Fruit fly (Drosophila melanogaster) whole organism, embryonic: ENCODE data around the gene Tcs6.

ENCODE experiments used
- Atf3 ChIP-seq: fragments of 200-800 bp; sonication (Bioruptor generic); optimal IDR thresholded peaks from 3 replicates; lab custom pipeline; 2016; ENCODE audit warnings: missing biosample characterization, missing genetic modification characterization
- CG10979 ChIP-seq: fragments of 200-800 bp; sonication (Bioruptor generic); optimal IDR thresholded peaks from 2 replicates; lab custom pipeline; 2018; ENCODE audit warnings: missing biosample characterization, mild to moderate bottlenecking, missing genetic modification characterization, moderate library complexity
- CG11093 ChIP-seq: fragments of 200-800 bp; sonication (Bioruptor generic); IDR thresholded peaks from 3 replicates; pipeline ENCODE4 v1.3.6; 2022; ENCODE audit warnings: missing biosample characterization, missing genetic modification characterization
- CG11723 ChIP-seq: fragments of 200-800 bp; sonication (Bioruptor generic); optimal IDR thresholded peaks from 2 replicates; lab custom pipeline; 2017; ENCODE audit warnings: missing biosample characterization, mild to moderate bottlenecking, missing genetic modification characterization
- CG12219 ChIP-seq: fragments of 200-800 bp; sonication (Bioruptor generic); optimal IDR thresholded peaks from 3 replicates; lab custom pipeline; 2018; ENCODE audit warnings: missing biosample characterization, mild to moderate bottlenecking, missing genetic modification characterization
- CG12744 ChIP-seq: fragments of 200-800 bp; sonication (Bioruptor generic); optimal IDR thresholded peaks from 2 replicates; lab custom pipeline; 2016; ENCODE audit warnings: missing biosample characterization, missing genetic modification characterization
- CG13287 ChIP-seq: fragments of 200-800 bp; sonication (Bioruptor generic); IDR thresholded peaks from 2 replicates; pipeline ENCODE4 v1.3.6; 2022; ENCODE audit warnings: missing biosample characterization, missing genetic modification characterization; ENCODE audit not compliant: partially characterized antibody
- CG14441 ChIP-seq: fragments of 200-800 bp; sonication (Bioruptor generic); IDR thresholded peaks from 2 replicates; pipeline ENCODE4 v1.3.6; 2022; ENCODE audit warnings: missing biosample characterization, missing genetic modification characterization
- CG16815 ChIP-seq: fragments of 200-800 bp; sonication (Bioruptor generic); optimal IDR thresholded peaks from 3 replicates; lab custom pipeline; 2017; ENCODE audit warnings: missing biosample characterization, mild to moderate bottlenecking, missing genetic modification characterization
- CG17361 ChIP-seq: fragments of 200-800 bp; sonication (Bioruptor generic); IDR thresholded peaks from 3 replicates; pipeline ENCODE4 v1.3.6; 2022; ENCODE audit warnings: missing biosample characterization, missing genetic modification characterization
- CG17912 ChIP-seq: fragments of 200-800 bp; sonication (Bioruptor generic); optimal IDR thresholded peaks from 2 replicates; lab custom pipeline; 2018; ENCODE audit warnings: missing biosample characterization, mild to moderate bottlenecking, missing genetic modification characterization
- CG2199 ChIP-seq: fragments of 200-800 bp; sonication (Bioruptor generic); IDR thresholded peaks from 3 replicates; pipeline ENCODE4 v1.3.6; 2022; ENCODE audit warnings: missing biosample characterization, missing genetic modification characterization
- CG2712 ChIP-seq: fragments of 200-800 bp; optimal IDR thresholded peaks from 3 replicates; lab custom pipeline; 2019; ENCODE audit warnings: missing biosample characterization, mild to moderate bottlenecking, missing genetic modification characterization, moderate library complexity
- CG2889 ChIP-seq: fragments of 200-800 bp; sonication (Bioruptor generic); IDR thresholded peaks from 3 replicates; pipeline ENCODE4 v1.3.6; 2022; ENCODE audit warnings: missing biosample characterization, missing genetic modification characterization
- CG3163 ChIP-seq: fragments of 200-800 bp; sonication (Bioruptor generic); optimal IDR thresholded peaks from 3 replicates; lab custom pipeline; 2016; ENCODE audit warnings: missing biosample characterization, missing genetic modification characterization
- CG32532 ChIP-seq: fragments of 200-800 bp; sonication (Bioruptor generic); IDR thresholded peaks from 2 replicates; pipeline ENCODE4 v1.3.6; 2022; ENCODE audit warnings: missing biosample characterization, missing genetic modification characterization
- CG32772 ChIP-seq: fragments of 200-800 bp; sonication (Bioruptor generic); IDR thresholded peaks from 2 replicates; pipeline ENCODE4 v1.3.6; 2022; ENCODE audit warnings: missing biosample characterization, missing genetic modification characterization
- CG34224 ChIP-seq: fragments of 200-800 bp; sonication (Bioruptor generic); IDR thresholded peaks from 3 replicates; pipeline ENCODE4 v1.3.6; 2022; ENCODE audit warnings: missing biosample characterization, missing genetic modification characterization; ENCODE audit not compliant: partially characterized antibody
- CG5180 ChIP-seq: fragments of 200-800 bp; sonication (Bioruptor generic); optimal IDR thresholded peaks from 3 replicates; lab custom pipeline; 2017; ENCODE audit warnings: missing biosample characterization, missing genetic modification characterization, mild to moderate bottlenecking, moderate library complexity, missing genetic modification reagents
- CG6854 ChIP-seq: fragments of 200-800 bp; sonication (Bioruptor generic); optimal IDR thresholded peaks from 3 replicates; lab custom pipeline; 2017; ENCODE audit warnings: missing biosample characterization, mild to moderate bottlenecking, missing genetic modification characterization
- CG7987 ChIP-seq: fragments of 200-800 bp; sonication (Bioruptor generic); optimal IDR thresholded peaks from 2 replicates; lab custom pipeline; 2018; ENCODE audit warnings: missing biosample characterization, mild to moderate bottlenecking, missing genetic modification characterization, moderate library complexity
- CG8281 ChIP-seq: fragments of 200-800 bp; sonication (Bioruptor generic); optimal IDR thresholded peaks from 2 replicates; lab custom pipeline; 2018; ENCODE audit warnings: missing biosample characterization, mild to moderate bottlenecking, missing genetic modification characterization, moderate library complexity
- CG8359 ChIP-seq: fragments of 200-800 bp; sonication (Bioruptor generic); optimal IDR thresholded peaks from 2 replicates; lab custom pipeline; 2017; ENCODE audit warnings: missing biosample characterization, mild to moderate bottlenecking, missing genetic modification characterization, borderline replicate concordance
- CG8478 ChIP-seq: fragments of >200 bp; optimal IDR thresholded peaks from 2 replicates; lab custom pipeline; 2018
- CG9797 ChIP-seq: fragments of 200-800 bp; sonication (Bioruptor generic); optimal IDR thresholded peaks from 3 replicates; lab custom pipeline; 2018; ENCODE audit warnings: missing biosample characterization, mild to moderate bottlenecking, missing genetic modification characterization
- CTCF ChIP-seq: fragments of 200-800 bp; sonication (Bioruptor generic); optimal IDR thresholded peaks from 2 replicates; lab custom pipeline; 2017; ENCODE audit warnings: missing biosample characterization, mild to moderate bottlenecking, missing genetic modification characterization, moderate library complexity
- Dad ChIP-seq: fragments of 200-800 bp; sonication (Bioruptor generic); optimal IDR thresholded peaks from 3 replicates; lab custom pipeline; 2016; ENCODE audit warnings: missing biosample characterization, missing genetic modification characterization
- Dll ChIP-seq: fragments of 200-800 bp; sonication (Bioruptor generic); IDR thresholded peaks from 4 replicates; pipeline ENCODE4 v1.3.6; 2022; ENCODE audit warnings: missing biosample characterization, missing genetic modification characterization; ENCODE audit not compliant: partially characterized antibody
- Drgx ChIP-seq: fragments of 200-800 bp; sonication (Bioruptor generic); IDR thresholded peaks from 2 replicates; pipeline ENCODE4 v1.3.6; 2022; ENCODE audit warnings: missing biosample characterization, missing genetic modification characterization
- Lim3 ChIP-seq: fragments of 200-800 bp; sonication (Bioruptor generic); IDR thresholded peaks from 2 replicates; pipeline ENCODE4 v1.3.6; 2022; ENCODE audit warnings: missing biosample characterization, missing genetic modification characterization
- PHDP ChIP-seq: fragments of 200-800 bp; sonication (Bioruptor generic); optimal IDR thresholded peaks from 3 replicates; lab custom pipeline; 2018; ENCODE audit warnings: missing biosample characterization, mild to moderate bottlenecking, missing genetic modification characterization, moderate library complexity
- Scr ChIP-seq: fragments of 200-800 bp; sonication (Bioruptor generic); IDR thresholded peaks from 2 replicates; pipeline ENCODE4 v1.3.6; 2022; ENCODE audit warnings: missing biosample characterization, missing genetic modification characterization; ENCODE audit not compliant: partially characterized antibody
- Sox100B ChIP-seq: fragments of 200-800 bp; sonication (Bioruptor generic); optimal IDR thresholded peaks from 3 replicates; lab custom pipeline; 2018; ENCODE audit warnings: missing biosample characterization, mild to moderate bottlenecking, missing genetic modification characterization
- Stat92E ChIP-seq, 3 experiments: fragments of >200 bp in 2 of 3; fragments of 200-800 bp in 1 of 3; sonication (Bioruptor generic) in 1 of 3; optimal IDR thresholded peaks; 2 replicates each; lab custom pipeline; 2017 to 2019; ENCODE audit warnings: missing biosample characterization in 3 of 3, missing genetic modification characterization in 3 of 3, mild to moderate bottlenecking in 1 of 3, moderate library complexity in 1 of 3
- ac ChIP-seq: fragments of 200-800 bp; sonication (Bioruptor generic); optimal IDR thresholded peaks from 3 replicates; lab custom pipeline; 2017; ENCODE audit warnings: missing biosample characterization, mild to moderate bottlenecking, missing genetic modification characterization
- al ChIP-seq: fragments of 200-800 bp; sonication (Bioruptor generic); IDR thresholded peaks from 2 replicates; pipeline ENCODE4 v1.3.6; 2022; ENCODE audit warnings: missing biosample characterization, missing genetic modification characterization
- crol ChIP-seq: fragments of 200-800 bp; sonication (Bioruptor generic); IDR thresholded peaks from 2 replicates; pipeline ENCODE4 v1.3.6; 2022; ENCODE audit warnings: missing biosample characterization, missing genetic modification characterization
- cwo ChIP-seq: fragments of 200-800 bp; sonication (Bioruptor generic); optimal IDR thresholded peaks from 3 replicates; lab custom pipeline; 2017; ENCODE audit warnings: missing biosample characterization, missing genetic modification characterization, mild to moderate bottlenecking, moderate library complexity, missing genetic modification reagents
- danr ChIP-seq: fragments of 200-800 bp; sonication (Bioruptor generic); IDR thresholded peaks from 2 replicates; pipeline ENCODE4 v1.3.6; 2022; ENCODE audit warnings: missing biosample characterization, missing genetic modification characterization
- jing ChIP-seq: fragments of 200-800 bp; sonication (Bioruptor generic); optimal IDR thresholded peaks from 2 replicates; lab custom pipeline; 2018; ENCODE audit warnings: missing biosample characterization, mild to moderate bottlenecking, missing genetic modification characterization
- klu ChIP-seq: fragments of 200-800 bp; sonication (Bioruptor generic); IDR thresholded peaks from 2 replicates; pipeline ENCODE4 v1.3.6; 2022; ENCODE audit warnings: missing biosample characterization, missing genetic modification characterization
- kni ChIP-seq: fragments of 200-800 bp; sonication (Bioruptor generic); optimal IDR thresholded peaks from 3 replicates; lab custom pipeline; 2017; ENCODE audit warnings: mild to moderate bottlenecking, missing biosample characterization, missing genetic modification reagents, missing genetic modification characterization
- pros ChIP-seq: fragments of 200-800 bp; sonication (Bioruptor generic); optimal IDR thresholded peaks from 3 replicates; lab custom pipeline; 2019; ENCODE audit warnings: missing biosample characterization, mild to moderate bottlenecking, missing genetic modification characterization, moderate library complexity
- ranshi ChIP-seq: fragments of 200-800 bp; sonication (Bioruptor generic); IDR thresholded peaks from 2 replicates; pipeline ENCODE4 v1.3.6; 2022; ENCODE audit warnings: missing biosample characterization, missing genetic modification characterization
- row ChIP-seq: fragments of 200-800 bp; sonication (Bioruptor generic); IDR thresholded peaks from 3 replicates; pipeline ENCODE4 v1.3.6; 2022; ENCODE audit warnings: missing biosample characterization, missing genetic modification characterization
- sim ChIP-seq: fragments of 200-800 bp; sonication (Bioruptor generic); IDR thresholded peaks from 2 replicates; pipeline ENCODE4 v1.3.6; 2022; ENCODE audit warnings: missing biosample characterization, missing genetic modification characterization
- so ChIP-seq: fragments of 200-800 bp; sonication (Bioruptor generic); IDR thresholded peaks from 3 replicates; pipeline ENCODE4 v1.3.6; 2022; ENCODE audit warnings: missing biosample characterization, missing genetic modification characterization
- wdn ChIP-seq: fragments of 200-800 bp; sonication (Bioruptor generic); IDR thresholded peaks from 2 replicates; pipeline ENCODE4 v1.3.6; 2022; ENCODE audit warnings: missing biosample characterization, missing genetic modification characterization
- z ChIP-seq: fragments of 200-800 bp; sonication (Bioruptor generic); IDR thresholded peaks from 3 replicates; pipeline ENCODE4 v1.3.6; 2022; ENCODE audit warnings: missing biosample characterization, missing genetic modification characterization

The Tcs6 gene

dm6 chr3R:26007964-26008868, 49.8 kb downstream of the Tcs6 start (continued):
- TF ChIP-seq CG2199 (peak; percentile 17; the same call in 1 of the 3 replicates), al (GFP tag; lab: Robert Waterston, UW) (no peak), CG16815 (GFP tag; lab: Kevin White, UChicago) (no peak), CG12219 (no peak), Sox100B (GFP tag; lab: Kevin White, UChicago) (no peak), CG34224 (GFP tag; lab: Robert Waterston, UW) (no peak), Stat92E (GFP tag; optimal IDR thresholded peaks at IDR 0.05; lab: Kevin White, UChicago) (no peak), CG9797 (GFP tag; lab: Kevin White, UChicago) (no peak), Lim3 (GFP tag; lab: Robert Waterston, UW) (no peak), Drgx (GFP tag; lab: Robert Waterston, UW) (peak; percentile 54), CG12744 (GFP tag; lab: Kevin White, UChicago) (no peak), CTCF (GFP tag; lab: Kevin White, UChicago) (no peak), klu (GFP tag; lab: Robert Waterston, UW) (no peak), CG8478 (no peak), Scr (GFP tag; lab: Robert Waterston, UW) (0 out of 2 replicates have a peak, but pooled peaks have one; percentile 12), crol (GFP tag; lab: Robert Waterston, UW) (peak; percentile 98), so (GFP tag; lab: Robert Waterston, UW) (0 out of 3 replicates have a peak, but pooled peaks have one; percentile 29), Dad (GFP tag; lab: Kevin White, UChicago) (no peak), CG3163 (no peak), Atf3 (GFP tag; lab: Kevin White, UChicago) (no peak), kni (GFP tag; lab: Kevin White, UChicago) (peak; percentile 69), CG32532 (GFP tag; lab: Robert Waterston, UW) (peak; percentile 33; the same call in 1 of the 2 replicates), ranshi (no peak), danr (GFP tag; lab: Robert Waterston, UW) (no peak), z (GFP tag; lab: Robert Waterston, UW) (no peak), CG5180 (GFP tag; lab: Kevin White, UChicago) (no peak), CG17912 (GFP tag; lab: Kevin White, UChicago) (no peak), CG13287 (GFP tag; lab: Robert Waterston, UW) (0 out of 2 replicates have a peak, but pooled peaks have one; percentile 5), CG7987 (GFP tag; lab: Kevin White, UChicago) (no peak), CG2889 (no peak), CG8359 (GFP tag; lab: Kevin White, UChicago) (no peak), CG6854 (GFP tag; lab: Kevin White, UChicago) (no peak), pros (GFP tag; lab: Kevin White, UChicago) (peak; percentile 82), ac (GFP tag; lab: Kevin White, UChicago) (no peak), CG10979 (tag; lab: Kevin White, UChicago) (no peak), Dll (peak; percentile 27; the same call in 1 of the 4 replicates), CG11723 (GFP tag; lab: Kevin White, UChicago) (no peak), wdn (GFP tag; lab: Robert Waterston, UW) (no peak), CG17361 (GFP tag; lab: Robert Waterston, UW) (no peak), CG32772 (GFP tag; lab: Robert Waterston, UW) (0 out of 2 replicates have a peak, but pooled peaks have one; percentile 26), CG8281 (tag; lab: Kevin White, UChicago) (no peak), PHDP (no peak), CG2712 (tag; lab: Kevin White, UChicago) (no peak), sim (GFP tag; lab: Robert Waterston, UW) (no peak), jing (GFP tag; lab: Kevin White, UChicago) (no peak), cwo (GFP tag; lab: Kevin White, UChicago) (peak; percentile 79), row (GFP tag; lab: Robert Waterston, UW) (no peak), CG14441 (GFP tag; lab: Robert Waterston, UW) (peak; percentile 22; the same call in 1 of the 2 replicates), CG11093 (no peak)
